Worm (Caenorhabditis elegans) whole organism, late embryonic: ENCODE measurements around the gene nhr-68.

Experiments used
- F13H6.1 ChIP-seq: sonication (generic microtip); optimal IDR thresholded peaks from 2 replicates; lab custom pipeline; 2016; ENCODE audit warnings: missing genetic modification characterization, missing compliant biosample characterization
- ceh-2 ChIP-seq: sonication (generic microtip); optimal IDR thresholded peaks from 2 replicates; lab custom pipeline; 2016; ENCODE audit warnings: missing genotype, missing genetic modification characterization, missing compliant biosample characterization
- ets-4 ChIP-seq: sonication (generic microtip); optimal IDR thresholded peaks from 2 replicates; lab custom pipeline; 2016; ENCODE audit warnings: missing genetic modification characterization, missing compliant biosample characterization
- fax-1 ChIP-seq: sonication (generic microtip); optimal IDR thresholded peaks from 2 replicates; lab custom pipeline; 2016; ENCODE audit warnings: missing genotype, missing genetic modification characterization, missing compliant biosample characterization
- hlh-13 ChIP-seq: fragments of 200-800 bp; sonication (Bioruptor generic); optimal IDR thresholded peaks from 2 replicates; lab custom pipeline; 2018; ENCODE audit warnings: mild to moderate bottlenecking, missing genetic modification characterization, missing compliant biosample characterization
- nhr-11 ChIP-seq: fragments of 150-350 bp; optimal IDR thresholded peaks from 2 replicates; lab custom pipeline; 2014; ENCODE audit warnings: missing biosample characterization, missing genetic modification characterization
- pha-4 ChIP-seq: fragments of 150-350 bp; optimal IDR thresholded peaks from 2 replicates; lab custom pipeline; 2018; ENCODE audit warnings: missing biosample characterization, missing genetic modification reagents, missing genetic modification characterization
- pqm-1 ChIP-seq: sonication (generic microtip); optimal IDR thresholded peaks from 2 replicates; lab custom pipeline; 2016; ENCODE audit warnings: missing genetic modification characterization, missing compliant biosample characterization
- tbx-2 ChIP-seq: sonication (generic microtip); optimal IDR thresholded peaks from 2 replicates; lab custom pipeline; 2016; ENCODE audit warnings: missing genetic modification characterization, missing compliant biosample characterization
- unc-42 ChIP-seq: sonication (generic microtip); optimal IDR thresholded peaks from 2 replicates; lab custom pipeline; 2016; ENCODE audit warnings: missing genotype, missing genetic modification characterization, missing compliant biosample characterization
- unc-55 ChIP-seq: sonication (generic microtip); optimal IDR thresholded peaks from 2 replicates; lab custom pipeline; 2017; ENCODE audit warnings: missing biosample characterization, missing genetic modification reagents, missing genetic modification characterization
- ztf-16 ChIP-seq: sonication (generic microtip); optimal IDR thresholded peaks from 2 replicates; lab custom pipeline; 2017; ENCODE audit warnings: missing genetic modification characterization, missing compliant biosample characterization

ce11 chrV:11615948-11616681 is 42.9 kb downstream of the nhr-68 start, which contains the start of gene nlp-24:
- no peak for TF ChIP-seq unc-55 (GFP tag; lab: Kevin White, UChicago)
- TF ChIP-seq ets-4 (tag; lab: Kevin White, UChicago): no peak
- no peak for TF ChIP-seq unc-42 (tag; lab: Kevin White, UChicago)
- TF ChIP-seq pqm-1: no peak
- no peak for TF ChIP-seq nhr-11 (tag; lab: Kevin White, UChicago)
- no peak for TF ChIP-seq pha-4 (tag; lab: Kevin White, UChicago)
- no peak for TF ChIP-seq F13H6.1 (tag; lab: Kevin White, UChicago)
- no peak for TF ChIP-seq hlh-13 (GFP tag; lab: Kevin White, UChicago)
- TF ChIP-seq tbx-2 (tag; lab: Kevin White, UChicago): no peak
- no peak for TF ChIP-seq fax-1 (tag; lab: Kevin White, UChicago)
- TF ChIP-seq ceh-2 (tag; lab: Kevin White, UChicago): no peak
- TF ChIP-seq ztf-16: no peak
